Worm (Caenorhabditis elegans) whole organism, early embryonic: Measurements from ENCODE around the gene arrd-23.

Experiments used
- B0310.2 ChIP-seq: sonication (generic microtip); optimal IDR thresholded peaks from 2 replicates; lab custom pipeline; 2016; ENCODE audit warnings: mild to moderate bottlenecking, missing genetic modification characterization, missing compliant biosample characterization
- F13C5.2 ChIP-seq: sonication (generic microtip); optimal IDR thresholded peaks from 2 replicates; lab custom pipeline; 2017; ENCODE audit warnings: mild to moderate bottlenecking, missing genetic modification characterization, inconsistent platforms, missing compliant biosample characterization
- aly-1 ChIP-seq: sonication (generic microtip); optimal IDR thresholded peaks from 2 replicates; lab custom pipeline; 2016; ENCODE audit warnings: missing genetic modification characterization, missing compliant biosample characterization
- ama-1 ChIP-seq: fragments of 150-350 bp; optimal IDR thresholded peaks from 2 replicates; lab custom pipeline; 2014
- ceh-13 ChIP-seq: fragments of 200-800 bp; sonication (Bioruptor generic); optimal IDR thresholded peaks from 2 replicates; lab custom pipeline; 2018; ENCODE audit warnings: mild to moderate bottlenecking, missing genetic modification characterization, missing compliant biosample characterization
- ceh-36 ChIP-seq: sonication (generic microtip); optimal IDR thresholded peaks from 2 replicates; lab custom pipeline; 2016; ENCODE audit warnings: missing genetic modification characterization, inconsistent platforms, missing compliant biosample characterization
- ets-7 ChIP-seq: sonication (generic microtip); optimal IDR thresholded peaks from 2 replicates; lab custom pipeline; 2016; ENCODE audit warnings: missing genotype, missing genetic modification characterization, missing compliant biosample characterization
- flt-1 ChIP-seq: fragments of 200-800 bp; sonication (Bioruptor generic); IDR thresholded peaks from 2 replicates; pipeline ENCODE4 v1.3.6; 2022; ENCODE audit warnings: missing genetic modification characterization, missing compliant biosample characterization
- hmg-4 ChIP-seq: fragments of 200-800 bp; sonication (Bioruptor generic); optimal IDR thresholded peaks from 2 replicates; lab custom pipeline; 2018; ENCODE audit warnings: mild to moderate bottlenecking, missing genetic modification characterization, missing compliant biosample characterization
- hnd-1 ChIP-seq: sonication (generic microtip); optimal IDR thresholded peaks from 2 replicates; lab custom pipeline; 2016; ENCODE audit warnings: missing genetic modification characterization, missing compliant biosample characterization
- pes-1 ChIP-seq: fragments of 200-800 bp; sonication (Bioruptor generic); IDR thresholded peaks from 2 replicates; pipeline ENCODE4 v1.3.6; 2022; ENCODE audit warnings: missing genetic modification reagents, missing genetic modification characterization, missing compliant biosample characterization
- scrt-1 ChIP-seq: fragments of 200-800 bp; sonication (Bioruptor generic); IDR thresholded peaks from 2 replicates; pipeline ENCODE4 v1.3.6; 2022; ENCODE audit warnings: missing genetic modification characterization, missing compliant biosample characterization
- sea-1 ChIP-seq: fragments of 200-800 bp; sonication (Bioruptor generic); conservative IDR thresholded peaks from 2 replicates; pipeline ENCODE4 v1.3.6; 2022; ENCODE audit warnings: missing genetic modification characterization, missing compliant biosample characterization
- tbx-11 ChIP-seq: fragments of 200-800 bp; sonication (Bioruptor generic); IDR thresholded peaks from 2 replicates; pipeline ENCODE4 v1.3.6; 2022; ENCODE audit warnings: missing genetic modification characterization, missing compliant biosample characterization
- tbx-37 ChIP-seq: fragments of 200-800 bp; sonication (Bioruptor generic); conservative IDR thresholded peaks from 2 replicates; pipeline ENCODE4 v1.3.6; 2022; ENCODE audit warnings: missing genetic modification reagents, missing genetic modification characterization, missing compliant biosample characterization
- tra-4 ChIP-seq: sonication (generic microtip); optimal IDR thresholded peaks from 2 replicates; lab custom pipeline; 2017; ENCODE audit warnings: missing genetic modification characterization, missing compliant biosample characterization

Gene arrd-23

DNA sequence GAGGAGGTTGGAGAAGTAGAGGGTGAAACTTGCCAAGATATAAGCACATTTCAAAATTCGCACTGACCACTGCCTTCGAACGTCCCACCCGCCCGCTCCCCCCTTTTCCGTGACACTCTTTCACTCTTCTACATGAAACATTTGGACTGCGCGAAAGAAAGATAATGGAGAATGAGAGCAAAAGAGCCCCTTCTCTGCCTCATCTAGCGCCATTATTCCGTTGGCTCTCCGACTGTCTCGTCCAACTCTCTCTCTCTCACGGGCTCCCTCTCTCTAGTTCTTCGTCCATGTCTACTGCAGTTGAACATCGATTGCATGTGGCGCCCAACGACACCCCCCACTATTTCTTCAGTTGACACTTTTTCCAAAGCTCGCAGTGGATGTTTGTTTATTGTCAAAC, 47.2 kb downstream of the arrd-23 start:
- TF ChIP-seq hmg-4 (GFP tag; lab: Kevin White, UChicago) (no peak), ceh-13 (GFP tag; lab: Kevin White, UChicago) (no peak), ets-7 (tag; lab: Kevin White, UChicago) (no peak), tra-4 (no peak), tbx-37 (no peak), ceh-36 (no peak), sea-1 (GFP tag; lab: Robert Waterston, UW) (no peak), tbx-11 (GFP tag; lab: Robert Waterston, UW) (no peak), ama-1 (lab: Kevin White, UChicago) (no peak), aly-1 (tag; lab: Kevin White, UChicago) (no peak), B0310.2 (tag; lab: Kevin White, UChicago) (no peak), flt-1 (GFP tag; lab: Robert Waterston, UW) (no peak), pes-1 (no peak), scrt-1 (GFP tag; lab: Robert Waterston, UW) (no peak), hnd-1 (tag; lab: Kevin White, UChicago) (no peak), F13C5.2 (no peak)

DNA sequence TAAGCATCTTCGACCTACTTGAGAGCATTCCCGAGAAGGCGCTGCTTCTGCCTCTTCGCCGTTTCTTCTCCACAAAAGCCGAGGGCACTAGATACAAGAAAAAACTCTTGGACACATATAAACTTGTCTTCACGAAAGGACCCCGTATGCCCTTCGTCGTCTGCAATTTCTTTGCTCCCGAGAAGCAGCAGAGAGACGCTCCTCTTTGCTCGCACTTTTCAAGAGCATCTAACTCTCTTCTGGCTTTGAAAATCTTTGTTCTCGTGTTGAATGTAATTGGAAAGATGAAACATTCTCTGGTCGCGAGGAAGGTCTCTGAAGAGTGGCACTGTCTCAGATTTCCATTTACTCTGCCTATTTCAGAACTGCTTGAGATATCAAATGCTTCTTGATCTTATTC, 53.2 kb downstream of the arrd-23 start:
- TF ChIP-seq hnd-1 (tag; lab: Kevin White, UChicago) (no peak), ama-1 (lab: Kevin White, UChicago) (no peak), ets-7 (tag; lab: Kevin White, UChicago) (no peak), tra-4 (no peak), sea-1 (GFP tag; lab: Robert Waterston, UW) (no peak), ceh-36 (no peak), pes-1 (no peak), tbx-11 (GFP tag; lab: Robert Waterston, UW) (no peak), B0310.2 (tag; lab: Kevin White, UChicago) (no peak), ceh-13 (GFP tag; lab: Kevin White, UChicago) (no peak), flt-1 (GFP tag; lab: Robert Waterston, UW) (no peak), tbx-37 (no peak), F13C5.2 (no peak)
